Fruit fly (Drosophila melanogaster) whole organism: ENCODE data around the gene CG44362.

Experiments
- Dll ChIP-seq: fragments of >200 bp; optimal IDR thresholded peaks from 2 replicates; lab custom pipeline; 2017
- pan ChIP-seq: fragments of >200 bp; optimal IDR thresholded peaks from 2 replicates; lab custom pipeline; 2017
- usp ChIP-seq: fragments of >200 bp; optimal IDR thresholded peaks from 2 replicates; lab custom pipeline; 2017; ENCODE audit warnings: missing biosample characterization, missing genetic modification characterization, mixed read lengths

DNA sequence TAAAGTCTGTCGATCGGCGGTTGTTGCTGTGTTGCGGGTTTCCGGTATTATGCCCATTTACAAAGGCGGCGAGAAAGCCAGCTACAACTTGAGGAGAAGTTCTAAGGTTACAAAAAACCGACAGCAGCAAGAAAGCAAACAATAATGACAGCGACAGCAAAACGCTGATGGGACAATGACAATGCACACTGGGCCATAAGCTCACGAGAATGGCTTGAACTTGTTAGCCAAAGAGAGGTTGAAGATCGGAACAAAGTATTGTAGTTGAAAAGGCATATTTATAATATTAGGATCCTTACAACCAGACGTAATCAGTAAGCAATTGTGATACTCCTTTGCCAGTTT lies 16.9 kb upstream of the CG44362 start:
- TF ChIP-seq pan (lab: Kevin White, UChicago) (no peak), Dll (lab: Kevin White, UChicago) (no peak), usp (no peak)
